Worm (Caenorhabditis elegans) whole organism, young adult: ENCODE measurements around the gene T26H8.5.

Source experiments
- ceh-79 ChIP-seq: sonication (generic microtip); optimal IDR thresholded peaks from 2 replicates; lab custom pipeline; 2017; ENCODE audit warnings: mild to moderate bottlenecking, missing genetic modification characterization, missing compliant biosample characterization
- repo-1 ChIP-seq: sonication (generic microtip); optimal IDR thresholded peaks from 2 replicates; lab custom pipeline; 2017; ENCODE audit warnings: mild to moderate bottlenecking, missing genetic modification characterization, missing compliant biosample characterization
- tlf-1 ChIP-seq: fragments of 200-800 bp; sonication (Bioruptor generic); optimal IDR thresholded peaks from 2 replicates; lab custom pipeline; 2018; ENCODE audit warnings: mild to moderate bottlenecking, missing genetic modification characterization, missing compliant biosample characterization
- unc-62 ChIP-seq: fragments of 150-350 bp; optimal IDR thresholded peaks from 2 replicates; lab custom pipeline; 2014; ENCODE audit warnings: missing biosample characterization, missing genetic modification reagents, missing genetic modification characterization

- TF ChIP-seq tlf-1 = no peak
- no peak for TF ChIP-seq ceh-79
- TF ChIP-seq repo-1 = no peak
- TF ChIP-seq unc-62 = no peak
Measured at ce11 chrV:15344481-15344880, 39.1 kb upstream of the T26H8.5 start, which contains the start of gene wrt-8.
